Worm (Caenorhabditis elegans) whole organism, L2 larva: ENCODE measurements around the gene sre-3.

Source experiments
- R02D3.7 ChIP-seq: fragments of 150-350 bp; optimal IDR thresholded peaks from 2 replicates; lab custom pipeline; 2014; ENCODE audit warnings: missing biosample characterization, missing genetic modification characterization
- elt-3 ChIP-seq: sonication (generic microtip); optimal IDR thresholded peaks from 2 replicates; lab custom pipeline; 2017; ENCODE audit warnings: missing biosample characterization, missing genetic modification characterization
- fos-1 ChIP-seq: fragments of 150-350 bp; optimal IDR thresholded peaks from 2 replicates; lab custom pipeline; 2014; ENCODE audit warnings: missing biosample characterization, missing genetic modification characterization
- mab-5 ChIP-seq: fragments of 150-350 bp; optimal IDR thresholded peaks from 2 replicates; lab custom pipeline; 2014; ENCODE audit warnings: missing biosample characterization, missing genetic modification characterization
- nhr-237 ChIP-seq: fragments of 150-350 bp; optimal IDR thresholded peaks from 2 replicates; lab custom pipeline; 2014; ENCODE audit warnings: missing biosample characterization, missing genetic modification characterization
- sma-3 ChIP-seq: sonication (generic microtip); optimal IDR thresholded peaks from 2 replicates; lab custom pipeline; 2016; ENCODE audit warnings: missing genetic modification reagents, missing genetic modification characterization, missing compliant biosample characterization
- snpc-4 ChIP-seq: fragments of 150-350 bp; optimal IDR thresholded peaks from 2 replicates; lab custom pipeline; 2014; ENCODE audit warnings: missing biosample characterization, missing genetic modification characterization
- unc-55 ChIP-seq: fragments of 150-350 bp; sonication (generic microtip); optimal IDR thresholded peaks from 3 replicates; lab custom pipeline; 2014; ENCODE audit warnings: missing biosample characterization, missing genetic modification reagents, missing genetic modification characterization
- unc-62 ChIP-seq: fragments of 150-350 bp; optimal IDR thresholded peaks from 2 replicates; lab custom pipeline; 2014; ENCODE audit warnings: missing biosample characterization, missing genetic modification reagents, missing genetic modification characterization

- TF ChIP-seq unc-62 (no peak), sma-3 (no peak), mab-5 (tag; lab: Kevin White, UChicago) (no peak), elt-3 (tag; lab: Kevin White, UChicago) (no peak), R02D3.7 (no peak), fos-1 (no peak), snpc-4 (no peak), unc-55 (GFP tag; lab: Kevin White, UChicago) (no peak), nhr-237 (tag; lab: Kevin White, UChicago) (no peak)
Measured at ce11 chrII:7393922-7394689, 8.6 kb downstream of the sre-3 start.
